Fruit fly (Drosophila melanogaster): ENCODE data around the gene RpL34b.

The RpL34b gene

dm6 chr3R:9401127-9401603 is at the start of gene RpL34b, which contains the start of gene CG8132 (continued):
- TF ChIP-seq achi (GFP tag; optimal IDR thresholded peaks at IDR 0.05) (peak; percentile 89), pdm3 (GFP tag; optimal IDR thresholded peaks at IDR 0.05) (peak; percentile 94), svp (GFP tag) (peak; percentile 95), dac (GFP tag; optimal IDR thresholded peaks at IDR 0.05) (peak; percentile 86), OdsH (GFP tag; optimal IDR thresholded peaks at IDR 0.05) (peak; percentile 94), Ets21C (GFP tag; optimal IDR thresholded peaks at IDR 0.05) (peak; percentile 93), lz (GFP tag; optimal IDR thresholded peaks at IDR 0.05) (peak; percentile 97), Blimp-1 (GFP tag; optimal IDR thresholded peaks at IDR 0.05) (peak; percentile 85), Gug (GFP tag; IDR thresholded peaks at IDR 0.05) (peak; percentile 96)

DNA sequence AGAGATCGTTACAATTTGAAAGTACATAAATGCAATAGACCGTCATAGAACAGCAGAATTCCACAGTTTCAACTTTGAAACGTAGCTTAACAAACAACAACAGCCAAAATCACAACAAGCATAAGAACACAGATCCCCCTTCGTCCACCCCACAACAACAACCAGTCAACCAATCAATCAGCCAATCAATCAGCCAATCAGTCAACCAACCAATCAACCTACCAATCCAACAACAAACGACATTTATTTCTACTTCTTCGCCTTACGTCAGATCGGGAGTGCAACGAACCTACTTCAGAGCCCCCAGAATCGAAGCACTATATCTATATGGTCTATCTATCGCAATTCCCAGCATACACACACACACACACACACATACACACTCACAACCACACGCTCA is 49.6 kb upstream of the RpL34b start:
- TF ChIP-seq Gug (GFP tag; IDR thresholded peaks at IDR 0.05) (no peak), Eip78C (GFP tag) (no peak), topi (GFP tag; optimal IDR thresholded peaks at IDR 0.05) (no peak), salr (GFP tag; optimal IDR thresholded peaks at IDR 0.05) (no peak), CG3919 (GFP tag; optimal IDR thresholded peaks at IDR 0.05) (no peak), dac (GFP tag; optimal IDR thresholded peaks at IDR 0.05) (no peak)

DNA sequence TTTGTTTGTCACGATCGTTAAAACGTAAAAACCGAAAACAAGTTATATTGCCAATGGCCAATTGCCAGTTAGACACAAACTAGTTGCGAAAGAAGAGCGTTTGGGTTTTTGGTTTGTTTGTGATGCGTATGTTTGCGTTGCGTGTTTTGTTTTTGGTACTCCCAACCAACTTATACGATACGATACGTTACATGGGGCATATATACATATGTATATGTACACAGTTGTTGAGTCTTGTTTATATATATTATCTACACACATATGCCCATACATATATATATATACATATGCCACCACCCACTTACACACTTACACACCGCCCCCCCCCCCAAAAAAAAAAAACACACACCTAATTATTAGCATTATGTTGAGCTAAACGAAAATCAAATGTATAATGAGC is 47.3 kb upstream of the RpL34b start:
- TF ChIP-seq CG15336 (GFP tag; IDR thresholded peaks at IDR 0.05): no peak
- TF ChIP-seq Hr38 (GFP tag; optimal IDR thresholded peaks at IDR 0.05): no peak
- no peak for TF ChIP-seq Sox14 (GFP tag; optimal IDR thresholded peaks at IDR 0.05)
- no peak for TF ChIP-seq ss (GFP tag; optimal IDR thresholded peaks at IDR 0.05)
- no peak for TF ChIP-seq Hr4 (GFP tag; optimal IDR thresholded peaks at IDR 0.05)
- no peak for TF ChIP-seq Sox102F (GFP tag; optimal IDR thresholded peaks at IDR 0.05)
- no peak for TF ChIP-seq net (GFP tag; optimal IDR thresholded peaks at IDR 0.05)
- TF ChIP-seq spab (GFP tag; optimal IDR thresholded peaks at IDR 0.05): no peak
- TF ChIP-seq Blimp-1 (GFP tag; optimal IDR thresholded peaks at IDR 0.05): no peak
- no peak for TF ChIP-seq CG1621 (tag; optimal IDR thresholded peaks at IDR 0.05)
- no peak for TF ChIP-seq CG32006 (GFP tag; optimal IDR thresholded peaks at IDR 0.05)
- TF ChIP-seq CG9139 (GFP tag; optimal IDR thresholded peaks at IDR 0.05): no peak
- TF ChIP-seq CG11762 (GFP tag; optimal IDR thresholded peaks at IDR 0.05; ENCODE audit: insufficient read depth): no peak
- no peak for TF ChIP-seq CG11294 (GFP tag; IDR thresholded peaks at IDR 0.05)
- no peak for TF ChIP-seq fd59A (GFP tag; optimal IDR thresholded peaks at IDR 0.05)
- TF ChIP-seq achi (GFP tag; optimal IDR thresholded peaks at IDR 0.05): no peak

DNA sequence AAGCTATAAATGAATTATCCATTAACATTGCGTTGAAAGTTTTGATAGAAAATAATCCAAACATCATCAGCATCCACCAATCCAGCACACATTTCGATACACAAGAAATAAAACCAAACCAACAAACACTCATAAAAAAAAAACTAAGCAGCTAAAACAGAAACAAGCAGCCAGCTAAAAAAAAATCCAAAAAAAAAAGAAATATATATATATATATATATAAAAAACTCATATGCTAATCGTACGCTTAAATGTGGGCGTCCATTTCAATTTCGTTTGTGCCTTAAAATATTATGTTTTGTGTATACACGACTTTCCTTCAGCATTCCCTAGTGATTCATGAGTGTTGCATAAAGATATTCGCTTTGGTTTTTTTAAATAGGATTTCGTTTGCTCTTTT is 41.0 kb upstream of the RpL34b start:
- TF ChIP-seq CG10631 (GFP tag; optimal IDR thresholded peaks at IDR 0.05) (no peak), Sox15 (GFP tag; optimal IDR thresholded peaks at IDR 0.05) (no peak)

dm6 chr3R:9441134-9441533 is 40.1 kb upstream of the RpL34b start:
- TF ChIP-seq lz (GFP tag; optimal IDR thresholded peaks at IDR 0.05) (no peak), Sox14 (GFP tag; optimal IDR thresholded peaks at IDR 0.05) (no peak)

- TF ChIP-seq eg (GFP tag; IDR thresholded peaks at IDR 0.05): no peak
- no peak for TF ChIP-seq Smox (GFP tag; optimal IDR thresholded peaks at IDR 0.05)
- no peak for TF ChIP-seq achi (GFP tag; optimal IDR thresholded peaks at IDR 0.05)
- no peak for TF ChIP-seq CG1621 (tag; optimal IDR thresholded peaks at IDR 0.05)
- TF ChIP-seq Hr4 (GFP tag; optimal IDR thresholded peaks at IDR 0.05): no peak
- TF ChIP-seq Sox15 (GFP tag; optimal IDR thresholded peaks at IDR 0.05): no peak
- no peak for TF ChIP-seq Sox102F (GFP tag; optimal IDR thresholded peaks at IDR 0.05)
- no peak for TF ChIP-seq CG6163 (GFP tag; IDR thresholded peaks at IDR 0.05)
- no peak for TF ChIP-seq Met (GFP tag; optimal IDR thresholded peaks at IDR 0.05)
- TF ChIP-seq Hr38 (GFP tag; optimal IDR thresholded peaks at IDR 0.05): no peak
- no peak for TF ChIP-seq OdsH (GFP tag; optimal IDR thresholded peaks at IDR 0.05)
- TF ChIP-seq Eip78C (GFP tag): no peak
- no peak for TF ChIP-seq CG8632 (GFP tag; optimal IDR thresholded peaks at IDR 0.05)
- no peak for TF ChIP-seq fd85E (GFP tag; optimal IDR thresholded peaks at IDR 0.05)
These were observed 36.6 kb upstream of the RpL34b start for dm6 chr3R:9437618-9438017.
